Fruit fly (Drosophila melanogaster): ENCODE measurements around the gene Cpr92A.

dm6 chr3R:19625300-19626230 lies 26.8 kb upstream of the Cpr92A start:
- TF ChIP-seq CG8478 (optimal IDR thresholded peaks at IDR 0.05) (no peak), CTCF (optimal IDR thresholded peaks at IDR 0.05) (no peak)
